Worm (Caenorhabditis elegans): ENCODE measurements around the gene mrps-18.C.

The mrps-18.C gene

ce11 chrII:6745783-6746182, 9.8 kb downstream of the mrps-18.C start, which contains the start of gene ins-14:
Gene ins-14, minus strand, starts transcription at chrII:6745814.
- TF ChIP-seq B0019.2 (GFP tag; conservative IDR thresholded peaks at IDR 0.05) (no peak), ztf-18 (tag; optimal IDR thresholded peaks at IDR 0.05) (no peak), lsy-27 (tag; optimal IDR thresholded peaks at IDR 0.05; ENCODE audit: borderline replicate concordance, insufficient read depth) (no peak), mel-28 (tag; optimal IDR thresholded peaks at IDR 0.05; ENCODE audit: borderline replicate concordance) (no peak), hlh-12 (tag; optimal IDR thresholded peaks at IDR 0.05) (no peak), lsl-1 (GFP tag; optimal IDR thresholded peaks at IDR 0.05) (no peak), snpc-1.1 (tag; optimal IDR thresholded peaks at IDR 0.05; ENCODE audit: insufficient read depth) (no peak), pbrm-1 (GFP tag; IDR thresholded peaks at IDR 0.05) (no peak)

ce11 chrII:6746404-6746803, 10.4 kb downstream of the mrps-18.C start, which contains the start of gene F41G3.5:
Gene F41G3.5, plus strand, starts transcription at chrII:6746704.
- TF ChIP-seq B0336.3 (GFP tag; IDR thresholded peaks at IDR 0.05) (no peak), F22D6.2 (tag; optimal IDR thresholded peaks at IDR 0.05) (no peak), lin-40 (tag; optimal IDR thresholded peaks at IDR 0.05) (no peak), hmg-1.2 (GFP tag; IDR thresholded peaks at IDR 0.05) (no peak), hlh-26 (GFP tag; conservative IDR thresholded peaks at IDR 0.05) (no peak), attf-6 (GFP tag; IDR thresholded peaks at IDR 0.05) (no peak), dox-1 (GFP tag; IDR thresholded peaks at IDR 0.05) (no peak), snpc-4 (GFP tag; optimal IDR thresholded peaks at IDR 0.05) (no peak), snpc-4 (tag; optimal IDR thresholded peaks at IDR 0.05) (no peak), cebp-1 (GFP tag; IDR thresholded peaks at IDR 0.05) (no peak), cebp-1 (tag; optimal IDR thresholded peaks at IDR 0.05) (no peak), F23B12.7 (tag; optimal IDR thresholded peaks at IDR 0.05; ENCODE audit: insufficient read depth) (no peak), tbx-9 (tag; optimal IDR thresholded peaks at IDR 0.05; ENCODE audit: borderline replicate concordance) (no peak)

- TF ChIP-seq ceh-91 (GFP tag; IDR thresholded peaks at IDR 0.05): no peak
- no peak for TF ChIP-seq zim-3 (tag; optimal IDR thresholded peaks at IDR 0.05)
- TF ChIP-seq bed-2 (GFP tag; IDR thresholded peaks at IDR 0.05): no peak
- TF ChIP-seq sptf-2 (GFP tag; optimal IDR thresholded peaks at IDR 0.05): no peak
- TF ChIP-seq lin-54 (GFP tag; optimal IDR thresholded peaks at IDR 0.05): no peak
- TF ChIP-seq bed-1 (GFP tag; IDR thresholded peaks at IDR 0.05): no peak
- no peak for TF ChIP-seq F57A8.1 (GFP tag; optimal IDR thresholded peaks at IDR 0.05)
- no peak for TF ChIP-seq mxl-1 (tag; optimal IDR thresholded peaks at IDR 0.05)
- TF ChIP-seq rec-8 (tag; optimal IDR thresholded peaks at IDR 0.05): no peak
- TF ChIP-seq F57C9.4 (tag; optimal IDR thresholded peaks at IDR 0.05): no peak
- no peak for TF ChIP-seq hlh-12 (tag; optimal IDR thresholded peaks at IDR 0.05)
- no peak for TF ChIP-seq lag-1 (GFP tag; IDR thresholded peaks at IDR 0.05)
- no peak for TF ChIP-seq fkh-3 (tag; optimal IDR thresholded peaks at IDR 0.05)
- TF ChIP-seq dpff-1 (tag; optimal IDR thresholded peaks at IDR 0.05): no peak
- no peak for TF ChIP-seq ccch-3 (GFP tag; optimal IDR thresholded peaks at IDR 0.05)
- TF ChIP-seq madf-8 (GFP tag; conservative IDR thresholded peaks at IDR 0.05): no peak
- no peak for TF ChIP-seq lin-40 (tag; optimal IDR thresholded peaks at IDR 0.05)
Observed at ce11 chrII:6749422-6749821, 13.4 kb downstream of the mrps-18.C start, which contains the start of gene F41G3.10. Gene F41G3.10, minus strand, starts transcription at chrII:6749522.
